Worm (Caenorhabditis elegans): ENCODE data around the gene srd-64.
A peak's percentile ranks its signal among the peaks of the same experiment; 100 is the strongest.

The srd-64 gene

DNA sequence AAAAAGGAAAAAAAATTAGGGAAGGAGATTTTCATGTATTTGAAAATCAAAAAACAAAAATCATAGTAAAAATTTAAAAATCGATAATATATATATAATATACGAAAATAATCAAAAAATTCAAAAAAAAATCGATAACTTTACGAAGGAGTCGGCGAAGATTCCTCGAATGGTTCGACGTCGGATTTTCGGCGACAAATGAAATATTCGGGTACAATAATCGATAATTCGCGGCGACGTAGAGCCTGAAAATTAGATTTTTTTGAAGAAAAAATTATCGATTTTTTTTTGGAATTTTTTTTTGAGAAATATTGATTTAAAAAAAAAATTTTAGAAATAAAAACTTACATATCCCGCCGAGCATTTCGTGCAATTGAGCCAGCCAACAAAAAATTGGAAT lies 29.5 kb downstream of the srd-64 start:
- TF ChIP-seq nhr-11 (tag; optimal IDR thresholded peaks at IDR 0.05) (no peak), nhr-47 (tag; optimal IDR thresholded peaks at IDR 0.05) (no peak), F16B12.6 (tag; optimal IDR thresholded peaks at IDR 0.05) (no peak), lsy-2 (tag; optimal IDR thresholded peaks at IDR 0.05) (no peak), zip-4 (GFP tag; optimal IDR thresholded peaks at IDR 0.05) (no peak), C04F5.9 (tag; optimal IDR thresholded peaks at IDR 0.05) (no peak), sup-37 (GFP tag; optimal IDR thresholded peaks at IDR 0.05) (no peak), dsc-1 (tag; optimal IDR thresholded peaks at IDR 0.05) (no peak), unc-62 (GFP tag; optimal IDR thresholded peaks at IDR 0.05) (no peak), nhr-71 (tag; optimal IDR thresholded peaks at IDR 0.05) (no peak), elt-2 (tag; optimal IDR thresholded peaks at IDR 0.05) (no peak), efl-1 (optimal IDR thresholded peaks at IDR 0.05) (no peak), efl-1 (GFP tag; optimal IDR thresholded peaks at IDR 0.05 in 1 of 2) (no peak), fkh-8 (tag; optimal IDR thresholded peaks at IDR 0.05) (no peak), alr-1 (tag; optimal IDR thresholded peaks at IDR 0.05; ENCODE audit: borderline replicate concordance) (no peak), ceh-63 (GFP tag; optimal IDR thresholded peaks at IDR 0.05) (no peak), zag-1 (tag; optimal IDR thresholded peaks at IDR 0.05) (no peak), unc-86 (tag; optimal IDR thresholded peaks at IDR 0.05) (no peak), lin-35 (GFP tag; optimal IDR thresholded peaks at IDR 0.05) (no peak), rnt-1 (tag; optimal IDR thresholded peaks at IDR 0.05) (no peak), aha-1 (tag; optimal IDR thresholded peaks at IDR 0.05) (no peak)

DNA sequence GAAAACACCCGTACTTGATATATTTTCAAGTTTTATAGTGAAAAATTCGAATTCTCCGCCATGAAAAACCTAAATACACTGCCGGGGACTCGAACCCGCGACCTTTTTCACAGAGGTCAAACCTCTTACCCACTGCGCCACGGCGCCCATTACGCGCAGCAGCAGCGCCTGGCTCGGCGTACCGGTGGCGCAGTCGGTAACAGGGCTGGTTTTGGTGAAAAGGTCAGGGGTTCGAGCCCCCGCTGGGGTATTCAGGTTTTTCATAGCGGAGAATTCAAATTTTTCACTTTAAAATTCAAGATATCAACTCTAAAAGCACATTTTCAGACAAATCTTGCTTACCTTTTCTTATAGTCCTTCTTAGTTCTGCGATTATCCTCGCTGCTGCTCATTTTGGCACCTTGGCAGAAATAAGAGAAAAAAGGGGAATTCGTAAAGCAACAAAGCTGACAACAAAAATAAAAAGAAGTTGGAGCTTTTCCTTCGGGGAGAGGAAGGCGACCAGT lies 30.1 kb downstream of the srd-64 start, which contains the start of gene Y22D7AL.16:
Gene Y22D7AL.16 (minus strand): TSS at position 456 of the 506 bp plus-strand sequence.
- TF ChIP-seq sptf-1 (tag; optimal IDR thresholded peaks at IDR 0.05) (no peak), mdl-1 (tag; optimal IDR thresholded peaks at IDR 0.05) (no peak), lir-3 (tag; optimal IDR thresholded peaks at IDR 0.05; ENCODE audit: poor library complexity) (no peak), elt-2 (tag; optimal IDR thresholded peaks at IDR 0.05) (no peak), pqm-1 (tag; optimal IDR thresholded peaks at IDR 0.05) (no peak), tbx-2 (tag; optimal IDR thresholded peaks at IDR 0.05) (no peak), fkh-8 (tag; optimal IDR thresholded peaks at IDR 0.05) (no peak), nhr-47 (tag; optimal IDR thresholded peaks at IDR 0.05) (no peak), unc-30 (tag; optimal IDR thresholded peaks at IDR 0.05) (no peak), lin-14 (GFP tag; optimal IDR thresholded peaks at IDR 0.05) (no peak), nhr-237 (tag; optimal IDR thresholded peaks at IDR 0.05) (no peak), jun-1 (tag; optimal IDR thresholded peaks at IDR 0.05) (no peak)

ce11 chrIII:1663056-1663455 lies 31.9 kb downstream of the srd-64 start:
- TF ChIP-seq Y116A8C.19 (tag; optimal IDR thresholded peaks at IDR 0.05; ENCODE audit: borderline replicate concordance) = no peak
- TF ChIP-seq pag-3 (tag; optimal IDR thresholded peaks at IDR 0.05; ENCODE audit: borderline replicate concordance, insufficient read depth) = no peak
- TF ChIP-seq zag-1 (tag; optimal IDR thresholded peaks at IDR 0.05) = no peak
- no peak for TF ChIP-seq grh-1 (GFP tag; IDR thresholded peaks at IDR 0.05)
- TF ChIP-seq elt-2 (tag; optimal IDR thresholded peaks at IDR 0.05) = no peak
- TF ChIP-seq nhr-12 (tag; optimal IDR thresholded peaks at IDR 0.05) = no peak
- TF ChIP-seq efl-1 (optimal IDR thresholded peaks at IDR 0.05) = no peak
- TF ChIP-seq efl-1 (GFP tag; optimal IDR thresholded peaks at IDR 0.05 in 1 of 2) = no peak

DNA sequence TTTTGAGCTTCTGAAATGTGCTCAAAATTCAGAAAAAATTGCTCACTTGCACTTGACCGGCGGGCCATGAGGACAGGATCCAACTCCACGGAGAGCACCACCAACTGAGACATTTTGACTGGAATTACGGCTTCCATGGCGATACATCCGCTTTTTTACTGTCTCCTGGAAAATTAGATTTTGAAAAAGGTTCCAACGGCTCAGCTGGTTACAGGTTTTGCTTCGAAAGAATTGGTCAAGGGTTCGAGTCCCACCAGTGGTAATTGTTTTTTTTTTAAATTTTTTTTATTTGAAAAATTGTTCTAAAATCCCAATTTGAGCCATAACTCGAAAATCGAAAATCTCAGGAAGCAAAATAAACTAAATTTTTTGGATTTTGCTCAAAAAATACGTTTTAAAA lies 32.5 kb downstream of the srd-64 start:
- peak; percentile 15 for TF ChIP-seq nhr-85 (tag)
- TF ChIP-seq aha-1 (tag; optimal IDR thresholded peaks at IDR 0.05) = no peak
- TF ChIP-seq nhr-76 (tag; optimal IDR thresholded peaks at IDR 0.05) = no peak
- TF ChIP-seq jun-1 (tag; optimal IDR thresholded peaks at IDR 0.05) = no peak
- TF ChIP-seq unc-98 (GFP tag; IDR thresholded peaks at IDR 0.05) = no peak
- no peak for TF ChIP-seq ets-5 (GFP tag; IDR thresholded peaks at IDR 0.05)

All from whole organism, L1 larva.